Fruit fly (Drosophila melanogaster) whole organism, adult: Measurements from ENCODE around the gene Atg5.

Experiments
- CG11617 ChIP-seq: fragments of 200-800 bp; sonication (Bioruptor generic); optimal IDR thresholded peaks from 2 replicates; lab custom pipeline; 2017; ENCODE audit warnings: mild to moderate bottlenecking, missing biosample characterization, missing genetic modification reagents, missing genetic modification characterization
- CG12768 ChIP-seq: fragments of 200-800 bp; sonication (Bioruptor generic); optimal IDR thresholded peaks from 2 replicates; lab custom pipeline; 2017; ENCODE audit warnings: missing biosample characterization, missing genetic modification characterization, mild to moderate bottlenecking, moderate library complexity, missing genetic modification reagents
- CG14711 ChIP-seq: fragments of 200-800 bp; sonication (Bioruptor generic); optimal IDR thresholded peaks from 2 replicates; lab custom pipeline; 2018; ENCODE audit warnings: missing biosample characterization, mild to moderate bottlenecking, missing genetic modification characterization, moderate library complexity
- CG1620 ChIP-seq: fragments of 200-800 bp; sonication (Bioruptor generic); optimal IDR thresholded peaks from 2 replicates; lab custom pipeline; 2016; ENCODE audit warnings: missing biosample characterization, missing genetic modification characterization
- CG33017 ChIP-seq: fragments of 200-800 bp; sonication (Bioruptor generic); optimal IDR thresholded peaks from 2 replicates; lab custom pipeline; 2018; ENCODE audit warnings: missing biosample characterization, mild to moderate bottlenecking, missing genetic modification characterization, moderate library complexity
- CG5204 ChIP-seq: fragments of 200-800 bp; sonication (Bioruptor generic); optimal IDR thresholded peaks from 2 replicates; lab custom pipeline; 2016; ENCODE audit warnings: missing biosample characterization, missing genetic modification characterization
- CG7045 ChIP-seq: fragments of 200-800 bp; sonication (Bioruptor generic); optimal IDR thresholded peaks from 2 replicates; lab custom pipeline; 2017; ENCODE audit warnings: missing biosample characterization, mild to moderate bottlenecking, missing genetic modification characterization
- CG7101 ChIP-seq: fragments of 200-800 bp; sonication (Bioruptor generic); optimal IDR thresholded peaks from 2 replicates; lab custom pipeline; 2018; ENCODE audit warnings: missing biosample characterization, mild to moderate bottlenecking, missing genetic modification characterization, moderate library complexity
- Clk ChIP-seq: fragments of 200-800 bp; sonication (Bioruptor generic); optimal IDR thresholded peaks from 2 replicates; lab custom pipeline; 2017; ENCODE audit warnings: missing biosample characterization, missing genetic modification characterization
- Crg-1 ChIP-seq: fragments of 200-800 bp; sonication (Bioruptor generic); optimal IDR thresholded peaks from 2 replicates; lab custom pipeline; 2016; ENCODE audit warnings: missing biosample characterization, missing genetic modification characterization
- Hr96 ChIP-seq: fragments of 200-800 bp; sonication (Bioruptor generic); optimal IDR thresholded peaks from 2 replicates; lab custom pipeline; 2016; ENCODE audit warnings: missing biosample characterization, missing genetic modification characterization
- Mnt ChIP-seq: fragments of 200-800 bp; sonication (Bioruptor generic); optimal IDR thresholded peaks from 2 replicates; lab custom pipeline; 2016; ENCODE audit warnings: missing biosample characterization, mild to moderate bottlenecking, missing genetic modification characterization
- bab1 ChIP-seq: fragments of 200-800 bp; sonication (Bioruptor generic); optimal IDR thresholded peaks from 3 replicates; lab custom pipeline; 2019; ENCODE audit warnings: missing biosample characterization, mild to moderate bottlenecking, missing genetic modification characterization, moderate library complexity
- cic ChIP-seq: fragments of 200-800 bp; sonication (Bioruptor generic); optimal IDR thresholded peaks from 2 replicates; lab custom pipeline; 2017; ENCODE audit warnings: missing biosample characterization, mild to moderate bottlenecking, missing genetic modification characterization, moderate library complexity
- cnc ChIP-seq, 2 experiments: fragments of >200 bp; optimal IDR thresholded peaks; 2 replicates each; lab custom pipeline; 2017
- kay ChIP-seq: fragments of 200-800 bp; sonication (Bioruptor generic); peaks from one replicate; lab custom pipeline; 2016; ENCODE audit warnings: missing biosample characterization, missing genetic modification characterization, borderline replicate concordance
- ovo ChIP-seq: fragments of 200-800 bp; sonication (Bioruptor generic); optimal IDR thresholded peaks from 2 replicates; lab custom pipeline; 2016; ENCODE audit warnings: missing biosample characterization, missing genetic modification characterization
- pad ChIP-seq: fragments of 200-800 bp; sonication (Bioruptor generic); optimal IDR thresholded peaks from 3 replicates; lab custom pipeline; 2017; ENCODE audit warnings: missing biosample characterization, missing genetic modification characterization, mild to moderate bottlenecking, moderate library complexity, missing genetic modification reagents
- tj ChIP-seq: fragments of 200-800 bp; sonication (Bioruptor generic); optimal IDR thresholded peaks from 3 replicates; lab custom pipeline; 2017; ENCODE audit warnings: missing biosample characterization, mild to moderate bottlenecking, missing genetic modification characterization, moderate library complexity
- toe ChIP-seq: fragments of 200-800 bp; sonication (Bioruptor generic); optimal IDR thresholded peaks from 2 replicates; lab custom pipeline; 2016; ENCODE audit warnings: missing biosample characterization, missing genetic modification characterization

Gene Atg5

dm6 chrX:7277038-7277437, 46.5 kb downstream of the Atg5 start:
- TF ChIP-seq CG7045 (GFP tag; lab: Kevin White, UChicago) (no peak), CG1620 (GFP tag; lab: Kevin White, UChicago) (no peak), CG7101 (no peak), CG12768 (no peak), Mnt (no peak), cnc (optimal IDR thresholded peaks at IDR 0.05; lab: Kevin White, UChicago) (no peak), CG33017 (tag; lab: Kevin White, UChicago) (no peak), ovo (GFP tag; lab: Kevin White, UChicago) (no peak), pad (GFP tag; lab: Kevin White, UChicago) (no peak), toe (GFP tag; lab: Kevin White, UChicago) (no peak)

DNA sequence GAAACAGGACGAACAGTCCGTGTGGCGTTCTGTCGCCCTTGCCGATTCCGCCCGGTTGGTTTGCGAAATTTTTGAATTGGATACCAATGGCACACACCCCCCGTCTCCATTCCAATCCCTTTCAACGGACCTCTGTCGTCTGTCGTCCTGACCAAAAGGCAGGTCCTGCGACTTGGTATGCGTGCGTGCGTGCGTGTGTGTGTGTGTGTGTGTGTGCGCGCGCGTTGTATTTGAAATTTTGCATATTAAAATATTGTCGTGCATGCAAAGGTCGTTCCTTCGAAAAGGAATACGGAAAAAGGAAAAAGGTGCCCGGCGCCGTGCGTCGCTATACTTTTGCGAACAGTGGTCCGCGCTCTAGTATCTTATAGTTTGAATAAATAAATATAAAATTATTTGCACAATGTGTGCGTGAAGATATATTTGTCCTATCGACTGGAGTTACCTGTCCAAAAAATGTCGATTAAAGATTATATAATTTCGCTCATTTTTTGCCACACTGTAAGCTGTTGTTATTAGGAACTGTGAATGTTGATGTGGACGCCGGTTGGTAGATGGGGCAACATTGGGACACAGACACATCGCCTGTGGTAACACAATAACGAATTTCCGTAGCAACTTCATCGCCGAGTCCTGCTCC, 52.1 kb downstream of the Atg5 start:
- no peak for TF ChIP-seq Crg-1 (GFP tag; lab: Kevin White, UChicago)
- TF ChIP-seq bab1 (GFP tag; lab: Kevin White, UChicago): no peak
- TF ChIP-seq cic (GFP tag; lab: Kevin White, UChicago): no peak
- no peak for TF ChIP-seq tj (GFP tag; lab: Kevin White, UChicago)
- TF ChIP-seq CG11617: no peak
- TF ChIP-seq CG5204 (GFP tag; lab: Kevin White, UChicago): no peak
- no peak for TF ChIP-seq CG12768
- TF ChIP-seq cnc (optimal IDR thresholded peaks at IDR 0.05; lab: Kevin White, UChicago): no peak
- no peak for TF ChIP-seq kay (GFP tag; lab: Kevin White, UChicago)
- no peak for TF ChIP-seq CG7101
- TF ChIP-seq CG14711 (tag; lab: Kevin White, UChicago): no peak
- TF ChIP-seq ovo (GFP tag; lab: Kevin White, UChicago): no peak
- no peak for TF ChIP-seq Mnt
- TF ChIP-seq pad (GFP tag; lab: Kevin White, UChicago): no peak
- TF ChIP-seq Hr96: no peak
- TF ChIP-seq CG33017 (tag; lab: Kevin White, UChicago): no peak
- no peak for TF ChIP-seq CG1620 (GFP tag; lab: Kevin White, UChicago)
- no peak for TF ChIP-seq toe (GFP tag; lab: Kevin White, UChicago)

dm6 chrX:7266604-7267003, 57.0 kb downstream of the Atg5 start, which contains the start of gene CG1958:
Gene CG1958, plus strand, starts transcription at chrX:7266904.
- no peak for TF ChIP-seq CG7101
- TF ChIP-seq Mnt: no peak
- TF ChIP-seq CG7045 (GFP tag; lab: Kevin White, UChicago): no peak
- TF ChIP-seq Crg-1 (GFP tag; lab: Kevin White, UChicago): no peak
- TF ChIP-seq bab1 (GFP tag; lab: Kevin White, UChicago): no peak
- no peak for TF ChIP-seq CG12768
- no peak for TF ChIP-seq cic (GFP tag; lab: Kevin White, UChicago)
- no peak for TF ChIP-seq kay (GFP tag; lab: Kevin White, UChicago)
- TF ChIP-seq CG1620 (GFP tag; lab: Kevin White, UChicago): no peak
- TF ChIP-seq Clk (GFP tag; lab: Kevin White, UChicago): no peak
- TF ChIP-seq cnc (optimal IDR thresholded peaks at IDR 0.05; lab: Kevin White, UChicago): no peak
- no peak for TF ChIP-seq ovo (GFP tag; lab: Kevin White, UChicago)
- no peak for TF ChIP-seq CG5204 (GFP tag; lab: Kevin White, UChicago)
- no peak for TF ChIP-seq tj (GFP tag; lab: Kevin White, UChicago)
